Fruit fly (Drosophila melanogaster) whole organism, embryonic: Measurements from ENCODE around the gene Cys.

Experiments
- Antp ChIP-seq: fragments of 200-800 bp; sonication (Bioruptor generic); optimal IDR thresholded peaks from 3 replicates; lab custom pipeline; 2016; ENCODE audit warnings: missing biosample characterization, missing genetic modification characterization
- Bteb2 ChIP-seq: fragments of 200-800 bp; sonication (Bioruptor generic); optimal IDR thresholded peaks from 2 replicates; lab custom pipeline; 2016; ENCODE audit warnings: missing biosample characterization, missing genetic modification characterization
- CG10274 ChIP-seq: fragments of 200-800 bp; sonication (Bioruptor generic); optimal IDR thresholded peaks from 3 replicates; lab custom pipeline; 2017; ENCODE audit warnings: missing biosample characterization, mild to moderate bottlenecking, missing genetic modification characterization
- CG10979 ChIP-seq: fragments of 200-800 bp; sonication (Bioruptor generic); optimal IDR thresholded peaks from 2 replicates; lab custom pipeline; 2018; ENCODE audit warnings: missing biosample characterization, mild to moderate bottlenecking, missing genetic modification characterization, moderate library complexity
- CG11695 ChIP-seq: fragments of 200-800 bp; sonication (Bioruptor generic); IDR thresholded peaks from 3 replicates; pipeline ENCODE4 v1.3.6; 2022; ENCODE audit warnings: missing biosample characterization, missing genetic modification characterization
- CG12391 ChIP-seq: fragments of 200-800 bp; sonication (Bioruptor generic); optimal IDR thresholded peaks from 3 replicates; lab custom pipeline; 2018; ENCODE audit warnings: missing biosample characterization, mild to moderate bottlenecking, missing genetic modification characterization, moderate library complexity
- CG12769 ChIP-seq: fragments of 200-800 bp; sonication (Bioruptor generic); optimal IDR thresholded peaks from 2 replicates; lab custom pipeline; 2019; ENCODE audit warnings: missing biosample characterization, mild to moderate bottlenecking, missing genetic modification characterization, moderate library complexity
- CG13123 ChIP-seq: fragments of 200-800 bp; sonication (Bioruptor generic); optimal IDR thresholded peaks from 2 replicates; lab custom pipeline; 2016; ENCODE audit warnings: missing biosample characterization, missing genetic modification characterization
- CG17186 ChIP-seq: fragments of 200-800 bp; sonication (Bioruptor generic); optimal IDR thresholded peaks from 3 replicates; lab custom pipeline; 2017; ENCODE audit warnings: missing biosample characterization, missing genetic modification reagents, missing genetic modification characterization
- CG18476 ChIP-seq: fragments of 200-800 bp; sonication (Bioruptor generic); optimal IDR thresholded peaks from 2 replicates; lab custom pipeline; 2016; ENCODE audit warnings: missing biosample characterization, mild to moderate bottlenecking, missing genetic modification characterization
- CG2116 ChIP-seq: fragments of 200-800 bp; sonication (Bioruptor generic); optimal IDR thresholded peaks from 3 replicates; lab custom pipeline; 2018; ENCODE audit warnings: missing biosample characterization, mild to moderate bottlenecking, missing genetic modification characterization
- CG30431 ChIP-seq: fragments of 200-800 bp; sonication (Bioruptor generic); optimal IDR thresholded peaks from 2 replicates; lab custom pipeline; 2017; ENCODE audit warnings: missing biosample characterization, missing genetic modification characterization
- CG31224 ChIP-seq: fragments of 200-800 bp; sonication (Bioruptor generic); IDR thresholded peaks from 2 replicates; pipeline ENCODE4 v1.3.6; 2022; ENCODE audit warnings: missing biosample characterization, missing genetic modification characterization
- CG3281 ChIP-seq: fragments of 200-800 bp; sonication (Bioruptor generic); optimal IDR thresholded peaks from 3 replicates; lab custom pipeline; 2017; ENCODE audit warnings: missing biosample characterization, mild to moderate bottlenecking, missing genetic modification characterization
- CG5180 ChIP-seq: fragments of 200-800 bp; sonication (Bioruptor generic); optimal IDR thresholded peaks from 3 replicates; lab custom pipeline; 2017; ENCODE audit warnings: missing biosample characterization, missing genetic modification characterization, mild to moderate bottlenecking, moderate library complexity, missing genetic modification reagents
- CG6654 ChIP-seq: fragments of 200-800 bp; sonication (Bioruptor generic); optimal IDR thresholded peaks from 2 replicates; lab custom pipeline; 2017; ENCODE audit warnings: missing biosample characterization, mild to moderate bottlenecking, missing genetic modification characterization
- CG6813 ChIP-seq: fragments of 200-800 bp; sonication (Bioruptor generic); optimal IDR thresholded peaks from 2 replicates; lab custom pipeline; 2017; ENCODE audit warnings: missing biosample characterization, missing genetic modification characterization, mild to moderate bottlenecking, moderate library complexity, missing genetic modification reagents
- CG8281 ChIP-seq: fragments of 200-800 bp; sonication (Bioruptor generic); optimal IDR thresholded peaks from 2 replicates; lab custom pipeline; 2018; ENCODE audit warnings: missing biosample characterization, mild to moderate bottlenecking, missing genetic modification characterization, moderate library complexity
- CG9876 ChIP-seq: fragments of 200-800 bp; sonication (Bioruptor generic); optimal IDR thresholded peaks from 2 replicates; lab custom pipeline; 2016; ENCODE audit warnings: missing biosample characterization, missing genetic modification characterization
- CG9932 ChIP-seq: fragments of 200-800 bp; sonication (Bioruptor generic); IDR thresholded peaks from 2 replicates; pipeline ENCODE4 v1.3.6; 2022; ENCODE audit warnings: missing biosample characterization, missing genetic modification characterization
- CHES-1-like ChIP-seq: fragments of 200-800 bp; sonication (Bioruptor generic); optimal IDR thresholded peaks from 2 replicates; lab custom pipeline; 2016; ENCODE audit warnings: missing biosample characterization, missing genetic modification characterization
- D ChIP-seq, 2 experiments: fragments of 200-800 bp in 1 of 2; fragments of >200 bp in 1 of 2; sonication (Bioruptor generic) in 1 of 2; optimal IDR thresholded peaks; 2 replicates in 1 of 2; 3 replicates in 1 of 2; lab custom pipeline; 2017; ENCODE audit warnings: mild to moderate bottlenecking in 1 of 2, missing biosample characterization in 1 of 2, missing genetic modification characterization in 1 of 2, missing genetic modification reagents in 1 of 2
- D19B ChIP-seq: fragments of 200-800 bp; sonication (Bioruptor generic); optimal IDR thresholded peaks from 2 replicates; lab custom pipeline; 2017; ENCODE audit warnings: missing biosample characterization, mild to moderate bottlenecking, missing genetic modification characterization
- Dbx ChIP-seq: fragments of 200-800 bp; sonication (Bioruptor generic); IDR thresholded peaks from 3 replicates; pipeline ENCODE4 v1.3.6; 2022; ENCODE audit warnings: missing biosample characterization, missing genetic modification characterization
- Dfd ChIP-seq, 2 experiments: fragments of >200 bp; optimal IDR thresholded peaks; 2 replicates each; lab custom pipeline; 2017; ENCODE audit warnings: missing biosample characterization in 2 of 2, missing genetic modification characterization in 2 of 2
- Doc2 ChIP-seq: fragments of 200-800 bp; sonication (Bioruptor generic); IDR thresholded peaks from 2 replicates; pipeline ENCODE4 v1.3.6; 2022; ENCODE audit warnings: missing biosample characterization, missing genetic modification characterization
- HLH4C ChIP-seq: fragments of 200-800 bp; sonication (Bioruptor generic); IDR thresholded peaks from 3 replicates; pipeline ENCODE4 v1.3.6; 2022; ENCODE audit warnings: missing biosample characterization, missing genetic modification characterization; ENCODE audit not compliant: partially characterized antibody
- HLH54F ChIP-seq: fragments of 200-800 bp; sonication (Bioruptor generic); optimal IDR thresholded peaks from 3 replicates; lab custom pipeline; 2016; ENCODE audit warnings: missing biosample characterization, missing genetic modification characterization
- HmgD ChIP-seq: fragments of 200-800 bp; sonication (Bioruptor generic); optimal IDR thresholded peaks from 3 replicates; lab custom pipeline; 2016; ENCODE audit warnings: missing biosample characterization, missing genetic modification characterization
- Hmr ChIP-seq: fragments of 200-800 bp; sonication (Bioruptor generic); optimal IDR thresholded peaks from 3 replicates; lab custom pipeline; 2017; ENCODE audit warnings: mild to moderate bottlenecking, missing biosample characterization, missing genetic modification reagents, missing genetic modification characterization
- Pdp1 ChIP-seq, 2 experiments: fragments of 200-800 bp; sonication (Bioruptor generic); optimal IDR thresholded peaks; 3 replicates each; lab custom pipeline; 2016; ENCODE audit warnings: missing biosample characterization in 2 of 2, missing genetic modification characterization in 2 of 2, mild to moderate bottlenecking in 1 of 2, moderate library complexity in 1 of 2
- Spps ChIP-seq: fragments of 200-800 bp; sonication (Bioruptor generic); optimal IDR thresholded peaks from 2 replicates; lab custom pipeline; 2018; ENCODE audit warnings: missing biosample characterization, mild to moderate bottlenecking, missing genetic modification characterization
- ab ChIP-seq: fragments of 200-800 bp; sonication (Bioruptor generic); optimal IDR thresholded peaks from 2 replicates; lab custom pipeline; 2016; ENCODE audit warnings: missing biosample characterization, missing genetic modification characterization
- al ChIP-seq: fragments of 200-800 bp; sonication (Bioruptor generic); IDR thresholded peaks from 2 replicates; pipeline ENCODE4 v1.3.6; 2022; ENCODE audit warnings: missing biosample characterization, missing genetic modification characterization
- ato ChIP-seq: fragments of 200-800 bp; sonication (Bioruptor generic); IDR thresholded peaks from 2 replicates; pipeline ENCODE4 v1.3.6; 2022; ENCODE audit warnings: missing biosample characterization, missing genetic modification characterization; ENCODE audit not compliant: partially characterized antibody
- chif ChIP-seq, 2 experiments: fragments of 200-800 bp; sonication (Bioruptor generic); optimal IDR thresholded peaks; 3 replicates each; lab custom pipeline; 2016; ENCODE audit warnings: missing biosample characterization in 2 of 2, missing genetic modification characterization in 2 of 2
- dpn ChIP-seq, 2 experiments: fragments of 200-800 bp; sonication (Bioruptor generic); optimal IDR thresholded peaks; 3 replicates each; lab custom pipeline; 2016; ENCODE audit warnings: missing biosample characterization in 2 of 2, missing genetic modification characterization in 2 of 2
- klu ChIP-seq: fragments of 200-800 bp; sonication (Bioruptor generic); IDR thresholded peaks from 2 replicates; pipeline ENCODE4 v1.3.6; 2022; ENCODE audit warnings: missing biosample characterization, missing genetic modification characterization
- nmo ChIP-seq: fragments of 200-800 bp; sonication (Bioruptor generic); optimal IDR thresholded peaks from 2 replicates; lab custom pipeline; 2018; ENCODE audit warnings: missing biosample characterization, mild to moderate bottlenecking, missing genetic modification characterization, moderate library complexity
- oc ChIP-seq: fragments of 200-800 bp; sonication (Bioruptor generic); optimal IDR thresholded peaks from 2 replicates; lab custom pipeline; 2018; ENCODE audit warnings: missing biosample characterization, mild to moderate bottlenecking, missing genetic modification characterization, moderate library complexity
- psq ChIP-seq: fragments of 200-800 bp; sonication (Bioruptor generic); optimal IDR thresholded peaks from 2 replicates; lab custom pipeline; 2017; ENCODE audit warnings: missing biosample characterization, missing genetic modification characterization
- sd ChIP-seq: fragments of 200-800 bp; sonication (Bioruptor generic); optimal IDR thresholded peaks from 3 replicates; lab custom pipeline; 2018; ENCODE audit warnings: missing biosample characterization, mild to moderate bottlenecking, missing genetic modification characterization, moderate library complexity
- slp2 ChIP-seq: fragments of 200-800 bp; sonication (Bioruptor generic); optimal IDR thresholded peaks from 2 replicates; lab custom pipeline; 2016; ENCODE audit warnings: missing biosample characterization, missing genetic modification characterization
- sna ChIP-seq: fragments of 200-800 bp; sonication (Bioruptor generic); IDR thresholded peaks from 2 replicates; pipeline ENCODE4 v1.3.6; 2022; ENCODE audit warnings: missing biosample characterization, missing genetic modification characterization; ENCODE audit not compliant: partially characterized antibody
- sqz ChIP-seq: fragments of 200-800 bp; sonication (Bioruptor generic); optimal IDR thresholded peaks from 3 replicates; lab custom pipeline; 2018; ENCODE audit warnings: missing biosample characterization, mild to moderate bottlenecking, missing genetic modification characterization
- stwl ChIP-seq: fragments of 200-800 bp; sonication (Bioruptor generic); optimal IDR thresholded peaks from 3 replicates; lab custom pipeline; 2018; ENCODE audit warnings: missing biosample characterization, mild to moderate bottlenecking, missing genetic modification characterization, moderate library complexity
- tll ChIP-seq, 2 experiments: fragments of 200-800 bp in 1 of 2; fragments of >200 bp in 1 of 2; sonication (Bioruptor generic) in 1 of 2; optimal IDR thresholded peaks; 2 replicates each; lab custom pipeline; 2017 to 2019; ENCODE audit warnings: missing biosample characterization in 2 of 2, missing genetic modification characterization in 2 of 2, mild to moderate bottlenecking in 1 of 2, moderate library complexity in 1 of 2

Gene Cys

DNA sequence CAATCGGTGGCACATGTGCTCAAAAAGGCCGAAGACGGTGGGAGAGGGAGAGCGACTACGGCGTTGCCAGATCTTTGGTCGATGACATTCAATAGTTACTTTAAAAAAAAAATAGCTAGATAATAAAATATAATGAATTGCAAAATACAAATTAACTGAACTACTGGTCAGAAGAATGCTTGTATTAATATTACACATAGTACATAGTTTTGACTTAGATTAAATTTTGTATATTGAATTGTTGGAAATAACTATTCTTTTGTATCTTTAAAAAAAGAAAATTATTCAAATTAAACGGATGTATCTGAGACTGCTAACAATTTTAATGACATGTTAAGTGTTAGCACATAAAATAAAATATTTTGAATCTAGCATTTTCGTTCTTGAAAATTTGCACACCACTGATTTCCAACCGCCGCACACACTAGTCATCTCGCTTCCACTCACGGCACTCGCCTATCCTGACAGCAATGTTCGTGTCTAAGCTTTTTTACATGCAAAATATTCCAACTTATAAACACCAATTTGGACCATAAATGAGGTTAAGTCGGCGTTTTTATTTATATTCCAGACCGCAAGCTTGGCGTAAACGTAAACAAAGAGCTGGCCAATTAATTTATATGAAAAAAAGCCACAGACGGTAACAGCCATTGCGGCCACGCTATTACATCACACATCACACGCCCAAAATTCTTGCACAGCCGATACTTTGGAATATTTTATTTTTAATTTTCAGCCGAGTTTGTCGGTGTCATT is 5.7 kb upstream of the Cys start (continued):
- peak; percentile 11 for TF ChIP-seq slp2 (GFP tag; lab: Kevin White, UChicago)
- no peak for TF ChIP-seq ab (GFP tag; lab: Kevin White, UChicago)
- TF ChIP-seq CG10979 (tag; lab: Kevin White, UChicago): peak; percentile 78
- peak; percentile 64 for TF ChIP-seq Bteb2 (GFP tag; lab: Kevin White, UChicago)
- peak; percentile 36 for TF ChIP-seq CG30431 (GFP tag; lab: Kevin White, UChicago)
- peak; percentile 56 for TF ChIP-seq al
- no peak for TF ChIP-seq CG2116 (GFP tag; lab: Kevin White, UChicago)
- no peak for TF ChIP-seq sna (GFP tag; lab: Robert Waterston, UW)
- TF ChIP-seq HLH4C (GFP tag; lab: Robert Waterston, UW): no peak
- peak in 1 of 2 experiments; percentile 72 for TF ChIP-seq Dfd (GFP tag; optimal IDR thresholded peaks at IDR 0.05; lab: Kevin White, UChicago)
- TF ChIP-seq CG8281 (tag; lab: Kevin White, UChicago): peak; percentile 39
- peak; percentile 20 for TF ChIP-seq Spps
- peak; percentile 77 for TF ChIP-seq CG3281 (GFP tag; lab: Kevin White, UChicago)
- TF ChIP-seq nmo (GFP tag; lab: Kevin White, UChicago): peak; percentile 86
- TF ChIP-seq dpn (GFP tag; optimal IDR thresholded peaks at IDR 0.05; lab: Kevin White, UChicago): peak; percentile 58 to 70
- peak in 1 of 2 experiments; percentile 52 for TF ChIP-seq chif (GFP tag; optimal IDR thresholded peaks at IDR 0.05; lab: Kevin White, UChicago)
- TF ChIP-seq CG9932 (GFP tag; lab: Robert Waterston, UW): peak; percentile 80
- peak; percentile 44 for TF ChIP-seq sd
- TF ChIP-seq klu (GFP tag; lab: Robert Waterston, UW): peak; percentile 74
- peak; percentile 71 for TF ChIP-seq sqz (GFP tag; lab: Kevin White, UChicago)
- peak; percentile 51; the same call in 2 of the 3 replicates for TF ChIP-seq CG11695
- TF ChIP-seq CG17186 (GFP tag; lab: Kevin White, UChicago): no peak
- peak; percentile 60 for TF ChIP-seq CG13123
- TF ChIP-seq Dbx (GFP tag; lab: Robert Waterston, UW): peak; percentile 78; the same call in 2 of the 3 replicates
- TF ChIP-seq oc (tag; lab: Kevin White, UChicago): peak; percentile 37
- no peak for TF ChIP-seq Antp (GFP tag; lab: Kevin White, UChicago)
- TF ChIP-seq CG31224 (GFP tag; lab: Robert Waterston, UW): peak; percentile 60
- TF ChIP-seq Doc2 (GFP tag; lab: Robert Waterston, UW): no peak
- TF ChIP-seq CG5180 (GFP tag; lab: Kevin White, UChicago): peak; percentile 25
- TF ChIP-seq psq: peak; percentile 92
- peak; percentile 33 for TF ChIP-seq CG6654 (GFP tag; lab: Kevin White, UChicago)
- TF ChIP-seq stwl (tag; lab: Kevin White, UChicago): no peak
- peak; percentile 70 for TF ChIP-seq Hmr (GFP tag; lab: Kevin White, UChicago)
- TF ChIP-seq D19B (GFP tag; lab: Kevin White, UChicago): peak; percentile 68
- peak; percentile 52 for TF ChIP-seq HLH54F (GFP tag; lab: Kevin White, UChicago)
- TF ChIP-seq CG12391: peak; percentile 87
- TF ChIP-seq HmgD (GFP tag; lab: Kevin White, UChicago): no peak
- TF ChIP-seq ato (GFP tag; lab: Robert Waterston, UW): no peak
- peak in 1 of 2 experiments; percentile 12 for TF ChIP-seq tll (GFP tag; optimal IDR thresholded peaks at IDR 0.05; lab: Kevin White, UChicago)
- TF ChIP-seq CHES-1-like: peak; percentile 59
- TF ChIP-seq Pdp1 (GFP tag; optimal IDR thresholded peaks at IDR 0.05; lab: Kevin White, UChicago): peak; percentile 47 to 95
- TF ChIP-seq CG9876 (GFP tag; lab: Kevin White, UChicago): no peak
- TF ChIP-seq CG6813 (GFP tag; lab: Kevin White, UChicago): peak; percentile 51
- TF ChIP-seq CG18476: peak; percentile 38
- TF ChIP-seq CG12769 (tag; lab: Kevin White, UChicago): no peak
- peak; percentile 49 for TF ChIP-seq CG10274 (GFP tag; lab: Kevin White, UChicago)
- TF ChIP-seq D (optimal IDR thresholded peaks at IDR 0.05; lab: Kevin White, UChicago): no peak
- TF ChIP-seq D (GFP tag; optimal IDR thresholded peaks at IDR 0.05; lab: Kevin White, UChicago): peak; percentile 44
